Fruit fly (Drosophila melanogaster) whole organism, wandering third instar larva: ENCODE data around the gene Ktl.

Experiments
- Abd-B ChIP-seq: fragments of >200 bp; optimal IDR thresholded peaks from 2 replicates; lab custom pipeline; 2017; ENCODE audit warnings: missing biosample characterization, missing genetic modification characterization
- CG32264 ChIP-seq: fragments of 200-800 bp; sonication (Bioruptor generic); optimal IDR thresholded peaks from 2 replicates; lab custom pipeline; 2016; ENCODE audit warnings: missing biosample characterization, missing genetic modification characterization
- CrebA ChIP-seq: fragments of 200-800 bp; sonication (Bioruptor generic); optimal IDR thresholded peaks from 2 replicates; lab custom pipeline; 2016; ENCODE audit warnings: missing biosample characterization, mild to moderate bottlenecking, missing genetic modification characterization, borderline replicate concordance
- Dfd ChIP-seq: fragments of >200 bp; optimal IDR thresholded peaks from 2 replicates; lab custom pipeline; 2017; ENCODE audit warnings: missing biosample characterization, missing genetic modification characterization
- Dif ChIP-seq: fragments of 200-275, 200-300 bp; sonication (Bioruptor generic); optimal IDR thresholded peaks from 2 replicates; lab custom pipeline; 2018; ENCODE audit warnings: missing biosample characterization, missing genetic modification characterization; ENCODE audit not compliant: partially characterized antibody
- GATAd ChIP-seq: sonication (Bioruptor generic); optimal IDR thresholded peaks from 2 replicates; lab custom pipeline; 2016; ENCODE audit warnings: missing biosample characterization, missing genetic modification characterization
- HLH106 ChIP-seq: fragments of 200-800 bp; optimal IDR thresholded peaks from 3 replicates; lab custom pipeline; 2019; ENCODE audit warnings: missing biosample characterization, mild to moderate bottlenecking, missing genetic modification characterization, moderate library complexity
- Hnf4 ChIP-seq: fragments of 200-800 bp; sonication (Bioruptor generic); optimal IDR thresholded peaks from 2 replicates; lab custom pipeline; 2016; ENCODE audit warnings: missing biosample characterization, mild to moderate bottlenecking, missing genetic modification characterization
- Hr78 ChIP-seq: fragments of >200 bp; optimal IDR thresholded peaks from 2 replicates; lab custom pipeline; 2017; ENCODE audit warnings: missing biosample characterization, missing genetic modification characterization
- Hr83 ChIP-seq: fragments of 200-300 bp; sonication (Bioruptor generic); optimal IDR thresholded peaks from 2 replicates; lab custom pipeline; 2016; ENCODE audit warnings: missing biosample characterization, mild to moderate bottlenecking, missing genetic modification characterization, moderate library complexity; ENCODE audit not compliant: poor library complexity, severe bottlenecking
- Jra ChIP-seq: sonication (Bioruptor generic); optimal IDR thresholded peaks from 2 replicates; lab custom pipeline; 2016; ENCODE audit warnings: missing biosample characterization, missing genetic modification characterization
- Mio ChIP-seq: sonication (Bioruptor generic); optimal IDR thresholded peaks from 2 replicates; lab custom pipeline; 2016; ENCODE audit warnings: missing biosample characterization, missing genetic modification characterization
- N ChIP-seq: fragments of >200 bp; optimal IDR thresholded peaks from 2 replicates; lab custom pipeline; 2018; ENCODE audit warnings: missing biosample characterization, missing external identifiers, missing genetic modification characterization
- OdsH ChIP-seq: fragments of 200-800 bp; sonication (Bioruptor generic); optimal IDR thresholded peaks from 2 replicates; lab custom pipeline; 2016; ENCODE audit warnings: missing biosample characterization, mild to moderate bottlenecking, missing genetic modification characterization
- Rel ChIP-seq, 2 experiments: fragments of 200-800 bp; sonication (Bioruptor generic) in 1 of 2; optimal IDR thresholded peaks; 2 replicates in 1 of 2; 3 replicates in 1 of 2; lab custom pipeline; 2016 to 2019; ENCODE audit warnings: mild to moderate bottlenecking in 2 of 2, missing biosample characterization in 2 of 2, missing genetic modification characterization in 2 of 2, moderate library complexity in 1 of 2
- Sp1 ChIP-seq: fragments of 200-800 bp; sonication (Bioruptor generic); optimal IDR thresholded peaks from 3 replicates; lab custom pipeline; 2019; ENCODE audit warnings: missing biosample characterization, mild to moderate bottlenecking, missing genetic modification characterization, moderate library complexity
- Vsx2 ChIP-seq: fragments of 200-300, 225-300 bp; sonication (Bioruptor generic); optimal IDR thresholded peaks from 2 replicates; lab custom pipeline; 2018; ENCODE audit warnings: missing biosample characterization, missing genetic modification characterization; ENCODE audit not compliant: partially characterized antibody
- br ChIP-seq: fragments of 200-800 bp; sonication (Bioruptor generic); optimal IDR thresholded peaks from 2 replicates; lab custom pipeline; 2016; ENCODE audit warnings: missing biosample characterization, missing genetic modification characterization
- dl ChIP-seq, 2 experiments: fragments of 175-275, 200-275 bp in 1 of 2; fragments of 200-275 bp in 1 of 2; sonication (Bioruptor generic); optimal IDR thresholded peaks; lab custom pipeline; 2018; ENCODE audit warnings: mild to moderate bottlenecking in 2 of 2, missing biosample characterization in 2 of 2, missing genetic modification characterization in 2 of 2, moderate library complexity in 2 of 2; ENCODE audit not compliant: partially characterized antibody in 2 of 2, insufficient read depth in 1 of 2
- dmrt93B ChIP-seq: fragments of 200-800 bp; sonication (Bioruptor generic); optimal IDR thresholded peaks from 2 replicates; lab custom pipeline; 2018; ENCODE audit warnings: missing biosample characterization, mild to moderate bottlenecking, missing genetic modification characterization
- dsf ChIP-seq: sonication (Bioruptor generic); optimal IDR thresholded peaks from 2 replicates; lab custom pipeline; 2016; ENCODE audit warnings: missing biosample characterization, missing genetic modification characterization, borderline replicate concordance
- ey ChIP-seq: fragments of 200-800 bp; sonication (Bioruptor generic); optimal IDR thresholded peaks from 2 replicates; lab custom pipeline; 2016; ENCODE audit warnings: missing biosample characterization, missing genetic modification characterization
- fru ChIP-seq: fragments of 200-800 bp; sonication (Bioruptor generic); optimal IDR thresholded peaks from 3 replicates; lab custom pipeline; 2016; ENCODE audit warnings: missing biosample characterization, mild to moderate bottlenecking, missing genetic modification characterization
- jim ChIP-seq: fragments of 175-275, 200-325 bp; sonication (Bioruptor generic); optimal IDR thresholded peaks from 2 replicates; lab custom pipeline; 2016; ENCODE audit warnings: missing biosample characterization, mild to moderate bottlenecking, missing genetic modification characterization
- lola ChIP-seq: fragments of >200 bp; optimal IDR thresholded peaks from 2 replicates; lab custom pipeline; 2017; ENCODE audit warnings: missing biosample characterization, missing genetic modification characterization
- pan ChIP-seq: fragments of >200 bp; optimal IDR thresholded peaks from 2 replicates; lab custom pipeline; 2017
- psq ChIP-seq: fragments of 200-800 bp; sonication (Bioruptor generic); optimal IDR thresholded peaks from 3 replicates; lab custom pipeline; 2017; ENCODE audit warnings: missing biosample characterization, mild to moderate bottlenecking, missing genetic modification characterization, moderate library complexity
- rgr ChIP-seq: fragments of 200-800 bp; sonication (Bioruptor generic); optimal IDR thresholded peaks from 3 replicates; lab custom pipeline; 2016; ENCODE audit warnings: missing biosample characterization, mild to moderate bottlenecking, missing genetic modification characterization
- sage ChIP-seq: fragments of 200-800 bp; sonication (Bioruptor generic); optimal IDR thresholded peaks from 2 replicates; lab custom pipeline; 2016; ENCODE audit warnings: missing biosample characterization, mild to moderate bottlenecking, missing genetic modification characterization
- sv ChIP-seq: fragments of 200-800 bp; sonication (Bioruptor generic); optimal IDR thresholded peaks from 3 replicates; lab custom pipeline; 2016; ENCODE audit warnings: missing biosample characterization, missing genetic modification characterization
- usp ChIP-seq: fragments of >200 bp; optimal IDR thresholded peaks from 2 replicates; lab custom pipeline; 2017; ENCODE audit warnings: missing biosample characterization, missing genetic modification characterization
- woc ChIP-seq: sonication (Bioruptor generic); optimal IDR thresholded peaks from 2 replicates; lab custom pipeline; 2016; ENCODE audit warnings: missing biosample characterization, mild to moderate bottlenecking, missing genetic modification characterization

Ktl gene

dm6 chr3R:20846768-20847167 lies 50.4 kb downstream of the Ktl start, which contains the start of gene CG15696:
TSS of gene CG15696 (plus strand) at chr3R:20847068.
- TF ChIP-seq rgr (no peak), dmrt93B (GFP tag; lab: Kevin White, UChicago) (no peak), OdsH (GFP tag; lab: Kevin White, UChicago) (no peak), Jra (GFP tag; lab: Kevin White, UChicago) (no peak), Sp1 (GFP tag; lab: Kevin White, UChicago) (no peak), lola (GFP tag; lab: Kevin White, UChicago) (no peak), Hr78 (no peak), sage (GFP tag; lab: Kevin White, UChicago) (no peak), Rel (GFP tag; optimal IDR thresholded peaks at IDR 0.05; lab: Kevin White, UChicago) (no peak), Rel (tag; optimal IDR thresholded peaks at IDR 0.05; lab: Kevin White, UChicago) (no peak), jim (no peak), HLH106 (tag; lab: Kevin White, UChicago) (no peak), pan (no peak), CG32264 (GFP tag; lab: Kevin White, UChicago) (no peak), dsf (GFP tag; lab: Kevin White, UChicago) (no peak), dl (GFP tag; optimal IDR thresholded peaks at IDR 0.05; lab: Kevin White, UChicago; ENCODE audit: insufficient read depth in 1 of 2, partially characterized antibody in 2 of 2) (no peak), usp (GFP tag; lab: Kevin White, UChicago) (no peak), Hnf4 (GFP tag; lab: Kevin White, UChicago) (no peak), CrebA (no peak), ey (GFP tag; lab: Kevin White, UChicago) (no peak)

dm6 chr3R:20846316-20846715 lies 50.8 kb downstream of the Ktl start:
- TF ChIP-seq sage (GFP tag; lab: Kevin White, UChicago) (no peak), sv (no peak), GATAd (no peak), rgr (no peak), fru (GFP tag; lab: Kevin White, UChicago) (no peak), Sp1 (GFP tag; lab: Kevin White, UChicago) (no peak), psq (GFP tag; lab: Kevin White, UChicago) (no peak), Dfd (no peak), Mio (GFP tag; lab: Kevin White, UChicago) (no peak), dmrt93B (GFP tag; lab: Kevin White, UChicago) (no peak), Dif (GFP tag; lab: Kevin White, UChicago) (no peak), Hr78 (no peak), HLH106 (tag; lab: Kevin White, UChicago) (no peak), N (no peak)
- TF ChIP-seq, all 38 proteins: peak for 0

dm6 chr3R:20845493-20845892 lies 51.6 kb downstream of the Ktl start:
- TF ChIP-seq br (no peak), ey (GFP tag; lab: Kevin White, UChicago) (no peak), Mio (GFP tag; lab: Kevin White, UChicago) (no peak), woc (GFP tag; lab: Kevin White, UChicago) (no peak), pan (no peak), Hr83 (no peak), CG32264 (GFP tag; lab: Kevin White, UChicago) (no peak), Rel (GFP tag; optimal IDR thresholded peaks at IDR 0.05; lab: Kevin White, UChicago) (no peak), Rel (tag; optimal IDR thresholded peaks at IDR 0.05; lab: Kevin White, UChicago) (no peak), Hr78 (no peak), jim (no peak), lola (GFP tag; lab: Kevin White, UChicago) (no peak), fru (GFP tag; lab: Kevin White, UChicago) (no peak), Vsx2 (no peak), Abd-B (GFP tag; lab: Kevin White, UChicago) (no peak)
